Worm (Caenorhabditis elegans) whole organism, L1 larva: ENCODE results near the gene cal-7.

ENCODE experiments used
- C04F5.9 ChIP-seq: sonication (generic microtip); optimal IDR thresholded peaks from 2 replicates; lab custom pipeline; 2016; ENCODE audit warnings: missing genetic modification characterization, missing compliant biosample characterization
- C16A3.4 ChIP-seq: fragments of 150-350 bp; optimal IDR thresholded peaks from 2 replicates; lab custom pipeline; 2014; ENCODE audit warnings: missing biosample characterization, missing genetic modification characterization
- F16B12.6 ChIP-seq: fragments of 150-350 bp; optimal IDR thresholded peaks from 2 replicates; lab custom pipeline; 2014; ENCODE audit warnings: missing biosample characterization, missing genetic modification characterization
- Y116A8C.19 ChIP-seq: sonication (generic microtip); optimal IDR thresholded peaks from 2 replicates; lab custom pipeline; 2016; ENCODE audit warnings: missing compliant biosample characterization, missing genetic modification characterization, borderline replicate concordance
- ceh-8 ChIP-seq: fragments of 200-800 bp; sonication (Bioruptor generic); optimal IDR thresholded peaks from 2 replicates; lab custom pipeline; 2018; ENCODE audit warnings: mild to moderate bottlenecking, missing genetic modification characterization, moderate library complexity, missing compliant biosample characterization
- ceh-82 ChIP-seq, 3 experiments: fragments of 150-350 bp in 1 of 3; sonication (generic microtip) in 2 of 3; optimal IDR thresholded peaks; 2 replicates each; lab custom pipeline; 2014 to 2017; ENCODE audit warnings: missing biosample characterization in 3 of 3, missing genetic modification characterization in 3 of 3
- ceh-88 ChIP-seq: fragments of 200-800 bp; sonication (Bioruptor generic); IDR thresholded peaks from 2 replicates; pipeline ENCODE4 v1.3.6; 2022; ENCODE audit warnings: missing genetic modification characterization, missing compliant biosample characterization
- dsc-1 ChIP-seq: sonication (generic microtip); optimal IDR thresholded peaks from 2 replicates; lab custom pipeline; 2016; ENCODE audit warnings: mild to moderate bottlenecking, missing genetic modification characterization, missing compliant biosample characterization
- efl-3 ChIP-seq: fragments of 200-800 bp; sonication (Bioruptor generic); optimal IDR thresholded peaks from 2 replicates; lab custom pipeline; 2018; ENCODE audit warnings: mild to moderate bottlenecking, missing genetic modification characterization, missing compliant biosample characterization
- egl-13 ChIP-seq: sonication (generic microtip); optimal IDR thresholded peaks from 2 replicates; lab custom pipeline; 2016; ENCODE audit warnings: missing genotype, missing genetic modification reagents, missing genetic modification characterization, missing compliant biosample characterization
- elt-3 ChIP-seq, 6 experiments: fragments of 150-350 bp in 1 of 6; sonication (generic microtip); optimal IDR thresholded peaks; 2 replicates each; lab custom pipeline; 2017 to 2018; ENCODE audit warnings: missing biosample characterization in 6 of 6, missing genetic modification characterization in 6 of 6, inconsistent platforms in 1 of 6
- ets-5 ChIP-seq: fragments of 200-800 bp; sonication (Bioruptor generic); IDR thresholded peaks from 2 replicates; pipeline ENCODE4 v1.3.6; 2022; ENCODE audit warnings: missing genetic modification characterization, missing compliant biosample characterization
- fkh-10 ChIP-seq: sonication (generic microtip); optimal IDR thresholded peaks from 2 replicates; lab custom pipeline; 2017; ENCODE audit warnings: missing biosample characterization, missing genetic modification reagents, missing genetic modification characterization
- hlh-17 ChIP-seq: fragments of 200-800 bp; sonication (Bioruptor generic); optimal IDR thresholded peaks from 2 replicates; lab custom pipeline; 2018; ENCODE audit warnings: missing genetic modification characterization, mild to moderate bottlenecking, missing compliant biosample characterization, moderate library complexity, borderline replicate concordance
- hpl-2 ChIP-seq: fragments of 150-350 bp; optimal IDR thresholded peaks from 2 replicates; lab custom pipeline; 2014; ENCODE audit warnings: missing biosample characterization, missing genetic modification reagents, missing genetic modification characterization
- lin-13 ChIP-seq: fragments of 150-350 bp; optimal IDR thresholded peaks from 2 replicates; lab custom pipeline; 2014; ENCODE audit warnings: missing biosample characterization, missing genetic modification reagents, missing genetic modification characterization
- lin-14 ChIP-seq: fragments of 200-800 bp; sonication (Bioruptor generic); optimal IDR thresholded peaks from 2 replicates; lab custom pipeline; 2018; ENCODE audit warnings: mild to moderate bottlenecking, missing genetic modification characterization, moderate library complexity, missing compliant biosample characterization
- lin-35 ChIP-seq, 2 experiments: fragments of 150-350 bp; optimal IDR thresholded peaks; 2 replicates each; lab custom pipeline; 2014; ENCODE audit warnings: missing biosample characterization in 2 of 2, missing genetic modification characterization in 2 of 2, missing genetic modification reagents in 2 of 2
- lsy-2 ChIP-seq, 2 experiments: fragments of 150-350 bp; optimal IDR thresholded peaks; 2 replicates each; lab custom pipeline; 2014; ENCODE audit warnings: missing biosample characterization in 2 of 2, missing genetic modification characterization in 2 of 2
- mab-9 ChIP-seq: fragments of 200-800 bp; sonication (Bioruptor generic); IDR thresholded peaks from 2 replicates; pipeline ENCODE4 v1.3.6; 2022; ENCODE audit warnings: missing genetic modification reagents, missing genetic modification characterization, missing compliant biosample characterization
- mdl-1 ChIP-seq, 2 experiments: fragments of 150-350 bp; optimal IDR thresholded peaks; 2 replicates each; lab custom pipeline; 2014 to 2017; ENCODE audit warnings: missing biosample characterization in 2 of 2, missing genetic modification characterization in 2 of 2, inconsistent platforms in 1 of 2
- mef-2 ChIP-seq: fragments of 150-350 bp; optimal IDR thresholded peaks from 2 replicates; lab custom pipeline; 2014; ENCODE audit warnings: missing biosample characterization, missing genetic modification characterization
- mep-1 ChIP-seq: fragments of 150-350 bp; optimal IDR thresholded peaks from 2 replicates; lab custom pipeline; 2014; ENCODE audit warnings: missing biosample characterization, missing genetic modification characterization
- nhr-11 ChIP-seq: fragments of 150-350 bp; optimal IDR thresholded peaks from 2 replicates; lab custom pipeline; 2014; ENCODE audit warnings: missing biosample characterization, missing genetic modification characterization
- nhr-71 ChIP-seq: sonication (generic microtip); optimal IDR thresholded peaks from 2 replicates; lab custom pipeline; 2016; ENCODE audit warnings: mild to moderate bottlenecking, missing genetic modification characterization, moderate library complexity, missing compliant biosample characterization
- nhr-76 ChIP-seq: sonication (generic microtip); optimal IDR thresholded peaks from 2 replicates; lab custom pipeline; 2017; ENCODE audit warnings: missing biosample characterization, missing genetic modification characterization
- nhr-84 ChIP-seq: sonication (generic microtip); optimal IDR thresholded peaks from 2 replicates; lab custom pipeline; 2017; ENCODE audit warnings: missing biosample characterization, missing genetic modification characterization
- nhr-85 ChIP-seq: sonication (generic microtip); peaks from one replicate; lab custom pipeline; 2016; ENCODE audit warnings: missing genetic modification characterization, inconsistent platforms, missing compliant biosample characterization
- nhr-90 ChIP-seq: sonication (generic microtip); optimal IDR thresholded peaks from 2 replicates; lab custom pipeline; 2016; ENCODE audit warnings: mild to moderate bottlenecking, missing genetic modification characterization, missing compliant biosample characterization; ENCODE audit not compliant: poor library complexity
- pag-3 ChIP-seq: sonication (generic microtip); optimal IDR thresholded peaks from 2 replicates; lab custom pipeline; 2017; ENCODE audit warnings: missing genetic modification characterization, mild to moderate bottlenecking, missing compliant biosample characterization, antibody characterized with exemption, borderline replicate concordance; ENCODE audit not compliant: insufficient read depth
- pax-3 ChIP-seq: fragments of 200-800 bp; sonication (Bioruptor generic); optimal IDR thresholded peaks from 2 replicates; lab custom pipeline; 2018; ENCODE audit warnings: mild to moderate bottlenecking, missing genetic modification characterization, moderate library complexity, missing compliant biosample characterization
- pqm-1 ChIP-seq: sonication (generic microtip); optimal IDR thresholded peaks from 3 replicates; lab custom pipeline; 2017; ENCODE audit warnings: missing biosample characterization, missing genetic modification characterization
- rnt-1 ChIP-seq: sonication (generic microtip); optimal IDR thresholded peaks from 2 replicates; lab custom pipeline; 2016; ENCODE audit warnings: mild to moderate bottlenecking, missing genetic modification characterization, moderate library complexity, missing compliant biosample characterization
- sptf-1 ChIP-seq: fragments of 150-350 bp; optimal IDR thresholded peaks from 2 replicates; lab custom pipeline; 2014; ENCODE audit warnings: missing biosample characterization, missing genetic modification characterization
- swsn-7 ChIP-seq: sonication (generic microtip); optimal IDR thresholded peaks from 2 replicates; lab custom pipeline; 2016; ENCODE audit warnings: missing genetic modification characterization, missing compliant biosample characterization
- tbx-2 ChIP-seq: sonication (generic microtip); optimal IDR thresholded peaks from 2 replicates; lab custom pipeline; 2016; ENCODE audit warnings: missing genetic modification characterization, missing compliant biosample characterization
- tlp-1 ChIP-seq: fragments of 150-350 bp; optimal IDR thresholded peaks from 2 replicates; lab custom pipeline; 2014; ENCODE audit warnings: missing biosample characterization, missing genetic modification characterization
- unc-86 ChIP-seq: sonication (generic microtip); optimal IDR thresholded peaks from 2 replicates; lab custom pipeline; 2016; ENCODE audit warnings: missing genetic modification characterization, missing compliant biosample characterization
- xbp-1 ChIP-seq: sonication (generic microtip); optimal IDR thresholded peaks from 2 replicates; lab custom pipeline; 2016; ENCODE audit warnings: missing genetic modification characterization, missing compliant biosample characterization
- zag-1 ChIP-seq: fragments of 150-350 bp; optimal IDR thresholded peaks from 2 replicates; lab custom pipeline; 2014; ENCODE audit warnings: missing biosample characterization, missing genetic modification characterization
- ztf-4 ChIP-seq: fragments of 150-350 bp; optimal IDR thresholded peaks from 2 replicates; lab custom pipeline; 2014; ENCODE audit warnings: missing biosample characterization, missing genetic modification characterization

Gene cal-7

DNA sequence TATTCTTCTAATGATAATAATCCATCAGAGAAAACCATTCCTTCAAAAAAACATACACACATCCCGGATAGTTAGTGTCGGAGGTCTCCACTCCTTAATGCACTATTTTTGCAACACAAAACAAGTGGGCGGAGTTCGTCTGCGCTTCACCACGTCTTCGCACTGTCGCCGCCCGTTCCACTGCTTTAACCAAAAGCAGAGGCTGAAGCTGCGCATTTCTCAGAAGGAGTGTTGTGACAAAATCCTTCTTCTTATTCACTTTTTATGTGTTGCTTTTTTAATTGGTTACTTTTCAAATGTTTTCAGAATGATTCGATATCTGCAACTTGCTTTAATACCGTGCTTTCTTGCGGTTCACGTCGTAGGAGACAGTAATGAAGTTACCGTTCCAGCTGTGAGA, 11.0 kb downstream of the cal-7 start, which contains the start of gene F58E6.13:
TSS of gene F58E6.13 (plus strand) at position 301 of the 400 bp plus-strand sequence.
- TF ChIP-seq C16A3.4: no peak
- no peak for TF ChIP-seq zag-1 (tag; lab: Kevin White, UChicago)
- TF ChIP-seq hpl-2 (GFP tag; lab: Kevin White, UChicago): no peak
- TF ChIP-seq egl-13 (tag; lab: Kevin White, UChicago): no peak
- TF ChIP-seq nhr-84 (tag; lab: Kevin White, UChicago): no peak
- TF ChIP-seq C04F5.9 (tag; lab: Kevin White, UChicago): no peak
- TF ChIP-seq pqm-1 (tag; lab: Kevin White, UChicago): no peak
- TF ChIP-seq sptf-1: no peak

DNA sequence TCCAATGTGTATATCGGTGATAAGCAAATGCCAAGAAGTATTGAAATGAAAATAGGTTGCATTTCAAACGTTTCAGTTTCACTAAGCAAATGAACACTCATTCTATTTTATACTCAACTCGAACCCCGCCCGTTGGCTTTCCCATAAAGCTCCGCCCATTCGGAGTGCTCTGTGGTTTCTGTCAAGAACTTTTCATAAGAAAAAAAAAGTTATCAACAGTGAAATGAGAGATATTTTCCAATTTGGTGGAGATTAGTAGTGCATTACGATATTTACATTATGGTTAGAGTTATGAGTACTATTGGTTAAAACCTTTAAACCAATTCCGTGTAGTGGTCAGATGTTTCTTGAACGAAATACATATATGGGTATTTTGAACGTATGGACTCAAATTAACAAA, 16.4 kb downstream of the cal-7 start, which contains the start of gene F58E6.4:
TSS of gene F58E6.4 (minus strand) at position 101 of the 400 bp plus-strand sequence.
- no peak for TF ChIP-seq pag-3 (tag; lab: Kevin White, UChicago)
- TF ChIP-seq fkh-10 (GFP tag; lab: Kevin White, UChicago): no peak
- no peak for TF ChIP-seq ceh-88 (GFP tag; lab: Robert Waterston, UW)
- TF ChIP-seq ceh-8 (GFP tag; lab: Kevin White, UChicago): no peak
- TF ChIP-seq nhr-11 (tag; lab: Kevin White, UChicago): no peak
- no peak for TF ChIP-seq pqm-1 (tag; lab: Kevin White, UChicago)
- no peak for TF ChIP-seq egl-13 (tag; lab: Kevin White, UChicago)
- TF ChIP-seq Y116A8C.19 (tag; lab: Kevin White, UChicago): no peak
- TF ChIP-seq lin-35 (GFP tag; optimal IDR thresholded peaks at IDR 0.05; lab: Kevin White, UChicago): no peak
- no peak for TF ChIP-seq ztf-4 (tag; lab: Kevin White, UChicago)
- TF ChIP-seq ets-5 (GFP tag; lab: Robert Waterston, UW): no peak
- TF ChIP-seq lin-13 (GFP tag; lab: Kevin White, UChicago): no peak
- no peak for TF ChIP-seq swsn-7 (tag; lab: Kevin White, UChicago)
- no peak for TF ChIP-seq lin-14 (GFP tag; lab: Kevin White, UChicago)
- no peak for TF ChIP-seq F16B12.6 (tag; lab: Kevin White, UChicago)
- no peak for TF ChIP-seq pax-3 (tag; lab: Kevin White, UChicago)
- no peak for TF ChIP-seq mab-9 (GFP tag; lab: Robert Waterston, UW)
- TF ChIP-seq nhr-85 (tag; lab: Kevin White, UChicago): no peak

- TF ChIP-seq elt-3 (tag; optimal IDR thresholded peaks at IDR 0.05; lab: Kevin White, UChicago): no peak
- TF ChIP-seq lin-14 (GFP tag; lab: Kevin White, UChicago): no peak
- TF ChIP-seq C04F5.9 (tag; lab: Kevin White, UChicago): no peak
- TF ChIP-seq mdl-1 (tag; optimal IDR thresholded peaks at IDR 0.05; lab: Kevin White, UChicago): no peak
- no peak for TF ChIP-seq unc-86
- no peak for TF ChIP-seq hlh-17 (GFP tag; lab: Kevin White, UChicago)
- TF ChIP-seq lsy-2 (tag; optimal IDR thresholded peaks at IDR 0.05; lab: Kevin White, UChicago): no peak
- no peak for TF ChIP-seq nhr-90 (tag; lab: Kevin White, UChicago)
- no peak for TF ChIP-seq tbx-2 (tag; lab: Kevin White, UChicago)
- no peak for TF ChIP-seq nhr-71 (tag; lab: Kevin White, UChicago)
- TF ChIP-seq fkh-10 (GFP tag; lab: Kevin White, UChicago): no peak
- TF ChIP-seq dsc-1: no peak
- TF ChIP-seq tlp-1 (tag; lab: Kevin White, UChicago): no peak
- TF ChIP-seq xbp-1 (tag; lab: Kevin White, UChicago): no peak
- TF ChIP-seq mef-2 (tag; lab: Kevin White, UChicago): no peak
- TF ChIP-seq efl-3 (GFP tag; lab: Kevin White, UChicago): no peak
- no peak for TF ChIP-seq mep-1
- TF ChIP-seq nhr-76 (tag; lab: Kevin White, UChicago): no peak
- no peak for TF ChIP-seq ceh-82 (tag; optimal IDR thresholded peaks at IDR 0.05; lab: Kevin White, UChicago)
- no peak for TF ChIP-seq rnt-1 (tag; lab: Kevin White, UChicago)
- TF ChIP-seq, all 84 proteins: peak for 0
Observed at ce11 chrV:9752918-9753317, 19.0 kb downstream of the cal-7 start, which contains the start of gene F58E6.6. F58E6.6 (minus strand) TSS chrV:9753018.
